Worm (Caenorhabditis elegans) whole organism, L1 larva: ENCODE measurements around the gene Y54E2A.4.

Source experiments
- aha-1 ChIP-seq: fragments of 150-350 bp; optimal IDR thresholded peaks from 2 replicates; lab custom pipeline; 2014; ENCODE audit warnings: missing biosample characterization, missing genetic modification characterization
- ceh-88 ChIP-seq: fragments of 200-800 bp; sonication (Bioruptor generic); IDR thresholded peaks from 2 replicates; pipeline ENCODE4 v1.3.6; 2022; ENCODE audit warnings: missing genetic modification characterization, missing compliant biosample characterization
- dsc-1 ChIP-seq: sonication (generic microtip); optimal IDR thresholded peaks from 2 replicates; lab custom pipeline; 2016; ENCODE audit warnings: mild to moderate bottlenecking, missing genetic modification characterization, missing compliant biosample characterization
- lin-13 ChIP-seq: fragments of 150-350 bp; optimal IDR thresholded peaks from 2 replicates; lab custom pipeline; 2014; ENCODE audit warnings: missing biosample characterization, missing genetic modification reagents, missing genetic modification characterization
- lsy-2 ChIP-seq, 2 experiments: fragments of 150-350 bp; optimal IDR thresholded peaks; 2 replicates each; lab custom pipeline; 2014; ENCODE audit warnings: missing biosample characterization in 2 of 2, missing genetic modification characterization in 2 of 2
- mdl-1 ChIP-seq, 2 experiments: fragments of 150-350 bp; optimal IDR thresholded peaks; 2 replicates each; lab custom pipeline; 2014 to 2017; ENCODE audit warnings: missing biosample characterization in 2 of 2, missing genetic modification characterization in 2 of 2, inconsistent platforms in 1 of 2
- nhr-237 ChIP-seq: fragments of 150-350 bp; optimal IDR thresholded peaks from 2 replicates; lab custom pipeline; 2014; ENCODE audit warnings: missing biosample characterization, missing genetic modification characterization
- sox-4 ChIP-seq: sonication (generic microtip); optimal IDR thresholded peaks from 2 replicates; lab custom pipeline; 2016; ENCODE audit warnings: missing genetic modification characterization, missing compliant biosample characterization
- ztf-11 ChIP-seq, 2 experiments: sonication (generic microtip); optimal IDR thresholded peaks; 2 replicates each; lab custom pipeline; 2016 to 2017; ENCODE audit warnings: missing genetic modification characterization in 2 of 2, missing biosample characterization in 1 of 2, missing compliant biosample characterization in 1 of 2

- TF ChIP-seq ztf-11 (tag; optimal IDR thresholded peaks at IDR 0.05; lab: Kevin White, UChicago), result no peak
- no peak for TF ChIP-seq lsy-2 (tag; optimal IDR thresholded peaks at IDR 0.05; lab: Kevin White, UChicago)
- TF ChIP-seq lin-13 (GFP tag; lab: Kevin White, UChicago), result no peak
- TF ChIP-seq ceh-88 (GFP tag; lab: Robert Waterston, UW), result no peak
- TF ChIP-seq dsc-1 (tag; lab: Kevin White, UChicago), result no peak
- TF ChIP-seq nhr-237 (tag; lab: Kevin White, UChicago), result no peak
- TF ChIP-seq mdl-1 (tag; optimal IDR thresholded peaks at IDR 0.05; lab: Kevin White, UChicago), result no peak
- TF ChIP-seq sox-4 (tag; lab: Kevin White, UChicago), result no peak
- TF ChIP-seq aha-1 (tag; lab: Kevin White, UChicago), result no peak
Measured at ce11 chrII:14772113-14772512, 17.7 kb downstream of the Y54E2A.4 start.
